Worm (Caenorhabditis elegans): Measurements from ENCODE around the gene clc-22.
A peak's percentile ranks its signal among the peaks of the same experiment; 100 is the strongest.

The clc-22 gene

DNA sequence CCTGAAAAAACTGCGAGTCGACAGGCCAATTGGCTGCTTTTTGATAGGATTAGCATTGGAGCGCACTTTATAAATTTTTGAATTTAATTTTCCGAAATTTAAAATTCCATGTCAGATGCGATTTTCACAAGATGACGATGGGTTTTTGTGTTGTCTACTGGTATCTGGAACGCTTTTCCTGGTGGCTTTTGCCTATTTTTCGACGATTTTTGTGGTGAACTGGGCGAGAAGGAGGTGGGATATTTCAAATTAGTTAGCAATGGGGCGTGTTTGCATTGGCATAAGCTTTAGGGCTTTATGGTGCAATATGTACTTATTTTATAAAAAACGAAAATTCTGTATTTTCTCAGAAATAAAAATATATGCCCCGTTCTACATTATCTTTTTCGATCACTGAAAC is 23.7 kb downstream of the clc-22 start, which contains the start of gene K10G6.9:
Gene K10G6.9 (plus strand): TSS at position 110 of the 400 bp plus-strand sequence.
- TF ChIP-seq nhr-25 (tag; optimal IDR thresholded peaks at IDR 0.05) = no peak
- TF ChIP-seq ceh-28 (tag; optimal IDR thresholded peaks at IDR 0.05) = peak; percentile 22

DNA sequence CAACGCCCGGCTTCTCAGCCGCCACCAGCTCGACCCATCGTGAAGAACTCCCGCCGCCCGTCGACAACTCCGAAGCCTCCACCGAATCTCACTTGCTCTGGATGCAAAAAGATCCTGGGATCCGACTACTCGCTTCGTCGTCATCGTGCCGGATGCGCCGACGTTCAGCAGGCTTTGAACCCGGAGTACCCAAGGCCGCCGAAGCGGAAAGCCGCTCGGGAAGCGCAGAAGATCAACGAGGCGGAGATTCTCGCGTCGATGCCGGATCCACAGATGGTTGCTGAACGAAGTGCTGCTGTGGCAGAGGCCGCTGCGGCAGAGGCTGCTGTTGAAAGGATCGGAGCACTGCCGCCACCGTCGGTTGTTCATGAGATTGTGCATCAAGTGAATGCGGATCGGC is 27.1 kb downstream of the clc-22 start:
- TF ChIP-seq jun-1 (tag; optimal IDR thresholded peaks at IDR 0.05) = no peak
- no peak for TF ChIP-seq eor-1 (tag; optimal IDR thresholded peaks at IDR 0.05)

- TF ChIP-seq skn-1 (tag; optimal IDR thresholded peaks at IDR 0.05) (no peak), fkh-2 (tag; optimal IDR thresholded peaks at IDR 0.05) (no peak), hmg-11 (tag; optimal IDR thresholded peaks at IDR 0.05) (no peak), nhr-76 (tag; optimal IDR thresholded peaks at IDR 0.05) (no peak), nhr-43 (tag; optimal IDR thresholded peaks at IDR 0.05; ENCODE audit: poor library complexity, severe bottlenecking) (no peak), nhr-11 (tag; optimal IDR thresholded peaks at IDR 0.05) (no peak), nhr-12 (tag; optimal IDR thresholded peaks at IDR 0.05) (no peak), mml-1 (tag; optimal IDR thresholded peaks at IDR 0.05) (no peak), pqm-1 (tag; optimal IDR thresholded peaks at IDR 0.05) (no peak), ztf-11 (tag; optimal IDR thresholded peaks at IDR 0.05) (no peak), zag-1 (tag; optimal IDR thresholded peaks at IDR 0.05) (no peak), sea-2 (GFP tag; optimal IDR thresholded peaks at IDR 0.05) (no peak), ceh-82 (tag; optimal IDR thresholded peaks at IDR 0.05) (no peak), nhr-67 (tag; optimal IDR thresholded peaks at IDR 0.05) (no peak), unc-39 (tag; optimal IDR thresholded peaks at IDR 0.05) (no peak)
These were observed 27.8 kb downstream of the clc-22 start for ce11 chrII:3968070-3968469.

DNA sequence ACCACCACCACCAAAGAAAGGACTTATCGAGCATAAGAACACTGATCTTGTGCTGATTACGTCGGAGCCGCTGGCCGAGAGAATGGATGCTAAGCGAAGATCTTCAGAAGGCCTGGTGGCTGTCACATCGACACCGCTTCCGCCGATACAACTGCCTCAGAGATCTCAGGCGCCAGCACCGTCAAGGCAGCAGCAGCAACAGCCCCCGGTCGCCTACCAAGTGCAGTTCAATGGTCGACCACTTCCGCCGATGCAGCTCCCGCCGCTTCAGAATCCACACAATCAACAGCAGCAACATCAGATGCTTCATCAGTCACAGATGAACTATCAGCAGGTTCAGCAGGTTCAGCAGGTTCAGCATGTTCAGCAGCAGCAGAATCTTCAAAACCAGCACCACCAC is 28.8 kb downstream of the clc-22 start:
- TF ChIP-seq ztf-4 (tag; optimal IDR thresholded peaks at IDR 0.05) (no peak), tbx-2 (tag; optimal IDR thresholded peaks at IDR 0.05) (no peak), nhr-76 (tag; optimal IDR thresholded peaks at IDR 0.05) (no peak), ZK546.5 (tag; optimal IDR thresholded peaks at IDR 0.05) (no peak), nhr-77 (tag; optimal IDR thresholded peaks at IDR 0.05) (no peak), elt-1 (tag; optimal IDR thresholded peaks at IDR 0.05) (no peak), elt-2 (tag; optimal IDR thresholded peaks at IDR 0.05) (no peak), nhr-28 (tag; optimal IDR thresholded peaks at IDR 0.05) (no peak), ztf-11 (tag; optimal IDR thresholded peaks at IDR 0.05) (no peak), nhr-12 (tag; optimal IDR thresholded peaks at IDR 0.05) (no peak), ceh-9 (tag; optimal IDR thresholded peaks at IDR 0.05) (no peak), nhr-237 (tag; optimal IDR thresholded peaks at IDR 0.05) (no peak), mml-1 (tag; optimal IDR thresholded peaks at IDR 0.05) (no peak), egl-27 (tag; optimal IDR thresholded peaks at IDR 0.05) (no peak), skn-1 (tag; optimal IDR thresholded peaks at IDR 0.05) (no peak), ceh-16 (tag; optimal IDR thresholded peaks at IDR 0.05) (no peak), snpc-4 (tag; optimal IDR thresholded peaks at IDR 0.05) (no peak), sea-2 (GFP tag; optimal IDR thresholded peaks at IDR 0.05) (no peak), lsy-12 (tag; optimal IDR thresholded peaks at IDR 0.05) (no peak)

ce11 chrII:3965665-3966416 is 30.0 kb downstream of the clc-22 start:
- TF ChIP-seq nfya-1 (tag; optimal IDR thresholded peaks at IDR 0.05; ENCODE audit: insufficient read depth) (peak; percentile 95), daf-12 (tag; optimal IDR thresholded peaks at IDR 0.05) (no peak)

All from whole organism, L3 larva.